Fruit fly (Drosophila melanogaster) whole organism, embryonic: ENCODE measurements around the gene MED14.

ENCODE experiments used
- Atf-2 ChIP-seq: fragments of 200-800 bp; sonication (Bioruptor generic); optimal IDR thresholded peaks from 2 replicates; lab custom pipeline; 2016; ENCODE audit warnings: missing biosample characterization, missing genetic modification characterization
- CG1024 ChIP-seq: fragments of 200-800 bp; sonication (Bioruptor generic); IDR thresholded peaks from 2 replicates; pipeline ENCODE4 v1.3.6; 2022; ENCODE audit warnings: missing biosample characterization, missing genetic modification characterization
- CG10959 ChIP-seq: fragments of 200-800 bp; sonication (Bioruptor generic); IDR thresholded peaks from 2 replicates; pipeline ENCODE4 v1.3.6; 2022; ENCODE audit warnings: missing biosample characterization, missing genetic modification characterization
- CG10979 ChIP-seq: fragments of 200-800 bp; sonication (Bioruptor generic); optimal IDR thresholded peaks from 2 replicates; lab custom pipeline; 2018; ENCODE audit warnings: missing biosample characterization, mild to moderate bottlenecking, missing genetic modification characterization, moderate library complexity
- CG11456 ChIP-seq: fragments of 200-800 bp; sonication (Bioruptor generic); IDR thresholded peaks from 3 replicates; pipeline ENCODE4 v1.3.6; 2022; ENCODE audit warnings: missing biosample characterization, missing genetic modification characterization
- CG12155 ChIP-seq: fragments of 200-800 bp; sonication (Bioruptor generic); optimal IDR thresholded peaks from 3 replicates; lab custom pipeline; 2016; ENCODE audit warnings: missing biosample characterization, missing genetic modification characterization
- CG12219 ChIP-seq: fragments of 200-800 bp; sonication (Bioruptor generic); optimal IDR thresholded peaks from 3 replicates; lab custom pipeline; 2018; ENCODE audit warnings: missing biosample characterization, mild to moderate bottlenecking, missing genetic modification characterization
- CG12659 ChIP-seq: fragments of 200-800 bp; sonication (Bioruptor generic); optimal IDR thresholded peaks from 3 replicates; lab custom pipeline; 2017; ENCODE audit warnings: mild to moderate bottlenecking, missing biosample characterization, missing genetic modification reagents, missing genetic modification characterization
- CG13894 ChIP-seq: fragments of 200-800 bp; sonication (Bioruptor generic); optimal IDR thresholded peaks from 3 replicates; lab custom pipeline; 2018; ENCODE audit warnings: missing biosample characterization, mild to moderate bottlenecking, missing genetic modification characterization, moderate library complexity
- CG1529 ChIP-seq: fragments of 200-800 bp; sonication (Bioruptor generic); optimal IDR thresholded peaks from 3 replicates; lab custom pipeline; 2018; ENCODE audit warnings: missing biosample characterization, missing genetic modification characterization
- CG15514 ChIP-seq: fragments of 200-800 bp; sonication (Bioruptor generic); optimal IDR thresholded peaks from 3 replicates; lab custom pipeline; 2017; ENCODE audit warnings: missing biosample characterization, missing genetic modification characterization, mild to moderate bottlenecking, moderate library complexity, missing genetic modification reagents
- CG18262 ChIP-seq: fragments of 200-800 bp; optimal IDR thresholded peaks from 3 replicates; lab custom pipeline; 2019; ENCODE audit warnings: missing biosample characterization, mild to moderate bottlenecking, missing genetic modification characterization, moderate library complexity
- CG2120 ChIP-seq: fragments of 200-800 bp; sonication (Bioruptor generic); optimal IDR thresholded peaks from 3 replicates; lab custom pipeline; 2016; ENCODE audit warnings: missing biosample characterization, missing genetic modification characterization
- CG2129 ChIP-seq: fragments of 200-800 bp; sonication (Bioruptor generic); IDR thresholded peaks from 2 replicates; pipeline ENCODE4 v1.3.6; 2022; ENCODE audit warnings: missing biosample characterization, missing genetic modification characterization; ENCODE audit not compliant: partially characterized antibody
- CG32767 ChIP-seq: fragments of 200-800 bp; sonication (Bioruptor generic); IDR thresholded peaks from 2 replicates; pipeline ENCODE4 v1.3.6; 2022; ENCODE audit warnings: missing biosample characterization, missing genetic modification characterization
- CG4617 ChIP-seq: fragments of 200-800 bp; sonication (Bioruptor generic); optimal IDR thresholded peaks from 3 replicates; lab custom pipeline; 2016; ENCODE audit warnings: missing biosample characterization, missing genetic modification characterization, borderline replicate concordance
- CG5953 ChIP-seq: fragments of 200-800 bp; sonication (Bioruptor generic); IDR thresholded peaks from 2 replicates; pipeline ENCODE4 v1.3.6; 2022; ENCODE audit warnings: missing biosample characterization, missing genetic modification characterization
- CG6272 ChIP-seq: fragments of 200-800 bp; sonication (Bioruptor generic); IDR thresholded peaks from 2 replicates; pipeline ENCODE4 v1.3.6; 2022; ENCODE audit warnings: missing biosample characterization, missing genetic modification characterization
- CG9215 ChIP-seq: fragments of 200-800 bp; sonication (Bioruptor generic); IDR thresholded peaks from 2 replicates; pipeline ENCODE4 v1.3.6; 2022; ENCODE audit warnings: missing biosample characterization, missing genetic modification characterization
- Dbx ChIP-seq: fragments of 200-800 bp; sonication (Bioruptor generic); IDR thresholded peaks from 3 replicates; pipeline ENCODE4 v1.3.6; 2022; ENCODE audit warnings: missing biosample characterization, missing genetic modification characterization
- Deaf1 ChIP-seq: fragments of 200-800 bp; optimal IDR thresholded peaks from 3 replicates; lab custom pipeline; 2019; ENCODE audit warnings: missing biosample characterization, mild to moderate bottlenecking, missing genetic modification characterization, moderate library complexity
- Dref ChIP-seq: fragments of 200-800 bp; sonication (Bioruptor generic); IDR thresholded peaks from 2 replicates; pipeline ENCODE4 v1.3.6; 2022; ENCODE audit warnings: missing biosample characterization, missing genetic modification characterization
- Gsc ChIP-seq: fragments of 200-800 bp; sonication (Bioruptor generic); IDR thresholded peaks from 2 replicates; pipeline ENCODE4 v1.3.6; 2022; ENCODE audit warnings: missing biosample characterization, missing genetic modification characterization
- HLH4C ChIP-seq: fragments of 200-800 bp; sonication (Bioruptor generic); IDR thresholded peaks from 3 replicates; pipeline ENCODE4 v1.3.6; 2022; ENCODE audit warnings: missing biosample characterization, missing genetic modification characterization; ENCODE audit not compliant: partially characterized antibody
- MBD-R2 ChIP-seq: fragments of 200-800 bp; sonication (Bioruptor generic); IDR thresholded peaks from 2 replicates; pipeline ENCODE4 v1.3.6; 2022; ENCODE audit warnings: missing biosample characterization, missing genetic modification characterization
- Mes4 ChIP-seq: fragments of 200-800 bp; sonication (Bioruptor generic); optimal IDR thresholded peaks from 2 replicates; lab custom pipeline; 2016; ENCODE audit warnings: missing biosample characterization, missing genetic modification characterization
- NfI ChIP-seq: fragments of 200-800 bp; sonication (Bioruptor generic); optimal IDR thresholded peaks from 3 replicates; lab custom pipeline; 2018; ENCODE audit warnings: missing biosample characterization, mild to moderate bottlenecking, missing genetic modification characterization, moderate library complexity
- Optix ChIP-seq: fragments of 200-800 bp; sonication (Bioruptor generic); IDR thresholded peaks from 3 replicates; pipeline ENCODE4 v1.3.6; 2022; ENCODE audit warnings: missing biosample characterization, missing genetic modification characterization
- Rx ChIP-seq: fragments of 200-800 bp; sonication (Bioruptor generic); IDR thresholded peaks from 2 replicates; pipeline ENCODE4 v1.3.6; 2022; ENCODE audit warnings: missing biosample characterization, missing genetic modification characterization
- Six4 ChIP-seq: fragments of 200-800 bp; sonication (Bioruptor generic); optimal IDR thresholded peaks from 2 replicates; lab custom pipeline; 2016; ENCODE audit warnings: missing biosample characterization, missing genetic modification characterization
- Spps ChIP-seq: fragments of 200-800 bp; sonication (Bioruptor generic); optimal IDR thresholded peaks from 2 replicates; lab custom pipeline; 2018; ENCODE audit warnings: missing biosample characterization, mild to moderate bottlenecking, missing genetic modification characterization
- Sry-δ ChIP-seq: fragments of 200-800 bp; sonication (Bioruptor generic); optimal IDR thresholded peaks from 2 replicates; lab custom pipeline; 2016; ENCODE audit warnings: missing biosample characterization, missing genetic modification characterization
- aop ChIP-seq: fragments of 200-800 bp; sonication (Bioruptor generic); IDR thresholded peaks from 2 replicates; pipeline ENCODE4 v1.3.6; 2022; ENCODE audit warnings: missing biosample characterization, missing genetic modification characterization
- ci ChIP-seq: fragments of 200-800 bp; sonication (Bioruptor generic); IDR thresholded peaks from 3 replicates; pipeline ENCODE4 v1.3.6; 2022; ENCODE audit warnings: missing biosample characterization, missing genetic modification characterization
- crol ChIP-seq: fragments of 200-800 bp; sonication (Bioruptor generic); IDR thresholded peaks from 2 replicates; pipeline ENCODE4 v1.3.6; 2022; ENCODE audit warnings: missing biosample characterization, missing genetic modification characterization
- crp ChIP-seq, 2 experiments: fragments of 200-800 bp; sonication (Bioruptor generic); optimal IDR thresholded peaks; 2 replicates in 1 of 2; 3 replicates in 1 of 2; lab custom pipeline; 2017; ENCODE audit warnings: missing biosample characterization in 2 of 2, missing genetic modification characterization in 2 of 2, mild to moderate bottlenecking in 1 of 2, moderate library complexity in 1 of 2
- da ChIP-seq: fragments of 200-800 bp; sonication (Bioruptor generic); optimal IDR thresholded peaks from 2 replicates; lab custom pipeline; 2016; ENCODE audit warnings: missing biosample characterization, missing genetic modification characterization
- dm ChIP-seq: fragments of 200-800 bp; sonication (Bioruptor generic); optimal IDR thresholded peaks from 3 replicates; lab custom pipeline; 2016; ENCODE audit warnings: missing biosample characterization, missing genetic modification characterization
- dysf ChIP-seq: fragments of 200-800 bp; sonication (Bioruptor generic); IDR thresholded peaks from 3 replicates; pipeline ENCODE4 v1.3.6; 2022; ENCODE audit warnings: missing biosample characterization, missing genetic modification characterization
- fu2 ChIP-seq: fragments of 200-800 bp; sonication (Bioruptor generic); optimal IDR thresholded peaks from 2 replicates; lab custom pipeline; 2016; ENCODE audit warnings: missing biosample characterization, missing genetic modification characterization
- lov ChIP-seq, 2 experiments: fragments of 200-800 bp in 1 of 2; fragments of >200 bp in 1 of 2; sonication (Bioruptor generic) in 1 of 2; IDR thresholded peaks in 1 of 2; optimal IDR thresholded peaks in 1 of 2; 2 replicates in 1 of 2; 3 replicates in 1 of 2; pipeline versions ENCODE4 v1.3.6 to Lab custom; 2017 to 2022; ENCODE audit warnings: missing biosample characterization in 1 of 2, missing genetic modification characterization in 1 of 2
- luna ChIP-seq: fragments of 200-800 bp; sonication (Bioruptor generic); optimal IDR thresholded peaks from 2 replicates; lab custom pipeline; 2016; ENCODE audit warnings: missing biosample characterization, missing genetic modification characterization
- mam ChIP-seq: fragments of 200-800 bp; sonication (Bioruptor generic); optimal IDR thresholded peaks from 3 replicates; lab custom pipeline; 2016; ENCODE audit warnings: missing biosample characterization, missing genetic modification characterization
- nom ChIP-seq: fragments of 200-800 bp; sonication (Bioruptor generic); optimal IDR thresholded peaks from 2 replicates; lab custom pipeline; 2017; ENCODE audit warnings: missing biosample characterization, missing genetic modification characterization, mild to moderate bottlenecking, moderate library complexity, missing genetic modification reagents
- odd ChIP-seq: fragments of 200-800 bp; sonication (Bioruptor generic); optimal IDR thresholded peaks from 2 replicates; lab custom pipeline; 2017; ENCODE audit warnings: missing biosample characterization, mild to moderate bottlenecking, missing genetic modification characterization
- otp ChIP-seq: fragments of 200-800 bp; sonication (Bioruptor generic); IDR thresholded peaks from 3 replicates; pipeline ENCODE4, ENCODE4 v1.3.6; 2022; ENCODE audit warnings: missing biosample characterization, missing genetic modification characterization
- pum ChIP-seq: fragments of 200-800 bp; sonication (Bioruptor generic); optimal IDR thresholded peaks from 2 replicates; lab custom pipeline; 2016; ENCODE audit warnings: missing biosample characterization, missing genetic modification characterization
- ro ChIP-seq: fragments of 200-800 bp; sonication (Bioruptor generic); IDR thresholded peaks from 2 replicates; pipeline ENCODE4 v1.3.6; 2022; ENCODE audit warnings: missing biosample characterization, missing genetic modification characterization
- sr ChIP-seq: fragments of 200-800 bp; sonication (Bioruptor generic); IDR thresholded peaks from 3 replicates; pipeline ENCODE4 v1.3.6; 2022; ENCODE audit warnings: missing biosample characterization, missing genetic modification characterization
- tap ChIP-seq: fragments of 200-800 bp; optimal IDR thresholded peaks from 3 replicates; lab custom pipeline; 2019; ENCODE audit warnings: missing biosample characterization, mild to moderate bottlenecking, missing genetic modification characterization, moderate library complexity
- toy ChIP-seq: fragments of 200-800 bp; sonication (Bioruptor generic); IDR thresholded peaks from 2 replicates; pipeline ENCODE4 v1.3.6; 2022; ENCODE audit warnings: missing biosample characterization, missing genetic modification characterization

Gene MED14

DNA sequence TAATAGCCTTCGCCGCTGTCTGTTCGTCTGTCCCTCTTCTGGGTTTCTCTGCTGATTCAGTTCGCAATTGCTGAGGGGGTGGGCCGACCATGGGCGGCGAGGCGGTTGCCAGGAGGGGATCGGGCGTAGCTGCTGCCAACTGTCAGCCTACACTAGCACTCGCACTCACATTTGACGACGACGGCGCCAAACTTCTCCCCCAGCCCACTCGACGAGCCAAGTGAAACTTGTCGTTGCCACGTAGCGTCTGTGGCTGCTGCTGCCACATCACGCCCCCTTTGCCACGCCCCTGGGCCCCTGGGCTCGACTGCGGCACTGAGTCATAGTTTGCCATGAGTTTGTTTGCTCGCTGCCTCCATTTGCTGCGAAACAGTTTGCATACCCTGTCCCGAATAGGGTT lies 35.8 kb upstream of the MED14 start (continued):
- no peak for TF ChIP-seq HLH4C (GFP tag; lab: Robert Waterston, UW)
- no peak for TF ChIP-seq CG1529 (GFP tag; lab: Kevin White, UChicago)
- TF ChIP-seq odd (GFP tag; lab: Kevin White, UChicago): peak; percentile 25
- peak; percentile 81 for TF ChIP-seq dysf (GFP tag; lab: Robert Waterston, UW)
- TF ChIP-seq Six4 (GFP tag; lab: Kevin White, UChicago): no peak
- peak; percentile 40 for TF ChIP-seq CG12155 (GFP tag; lab: Kevin White, UChicago)
- TF ChIP-seq aop: no peak
- TF ChIP-seq Dbx: peak; percentile 80
- peak; percentile 44; the same call in 1 of the 2 replicates for TF ChIP-seq crol (GFP tag; lab: Robert Waterston, UW)
- TF ChIP-seq CG1024: 0 out of 2 replicates have a peak, but pooled peaks have one; percentile 30
- TF ChIP-seq tap (tag; lab: Kevin White, UChicago): no peak
- TF ChIP-seq Dref (GFP tag; lab: Robert Waterston, UW): no peak
- peak; percentile 41; the same call in 1 of the 2 replicates for TF ChIP-seq CG5953 (GFP tag; lab: Robert Waterston, UW)
- TF ChIP-seq Atf-2 (GFP tag; lab: Kevin White, UChicago): no peak
- peak; percentile 21; the same call in 1 of the 2 replicates for TF ChIP-seq MBD-R2 (GFP tag; lab: Robert Waterston, UW)
- TF ChIP-seq Deaf1: no peak
- no peak; the same call in 1 of the 2 replicates for TF ChIP-seq CG32767 (GFP tag; lab: Robert Waterston, UW)
- TF ChIP-seq crp (GFP tag; optimal IDR thresholded peaks at IDR 0.05; lab: Kevin White, UChicago): no peak
- peak; percentile 80 for TF ChIP-seq CG9215 (GFP tag; lab: Robert Waterston, UW)
- peak; percentile 66 for TF ChIP-seq nom
- no peak for TF ChIP-seq CG18262 (tag; lab: Kevin White, UChicago)
- no peak for TF ChIP-seq CG2129
- no peak for TF ChIP-seq Sry-δ (GFP tag; lab: Kevin White, UChicago)
- TF ChIP-seq ro (GFP tag; lab: Robert Waterston, UW): 0 out of 2 replicates have a peak, but pooled peaks have one; percentile 15
- no peak for TF ChIP-seq sr
- peak; percentile 55 for TF ChIP-seq mam
- TF ChIP-seq luna: no peak
- no peak for TF ChIP-seq Gsc (GFP tag; lab: Robert Waterston, UW)
- peak; percentile 57 for TF ChIP-seq CG15514 (GFP tag; lab: Kevin White, UChicago)
- no peak for TF ChIP-seq lov (optimal IDR thresholded peaks at IDR 0.05; lab: Kevin White, UChicago)
- TF ChIP-seq lov (GFP tag; IDR thresholded peaks at IDR 0.05; lab: Robert Waterston, UW): 0 out of 3 replicates have a peak, but pooled peaks have one; percentile 26
- no peak for TF ChIP-seq Mes4 (GFP tag; lab: Kevin White, UChicago)
- TF ChIP-seq da (GFP tag; lab: Kevin White, UChicago): no peak
- peak; percentile 84 for TF ChIP-seq ci
- no peak for TF ChIP-seq CG4617
- TF ChIP-seq CG12659: peak; percentile 39
- no peak for TF ChIP-seq Spps (tag; lab: Kevin White, UChicago)
- TF ChIP-seq CG12219: no peak
- TF ChIP-seq dm (GFP tag; lab: Kevin White, UChicago): no peak
- TF ChIP-seq NfI (GFP tag; lab: Kevin White, UChicago): peak; percentile 31
- TF ChIP-seq fu2: no peak
- peak; percentile 45; the same call in 1 of the 2 replicates for TF ChIP-seq Rx (GFP tag; lab: Robert Waterston, UW)
- no peak for TF ChIP-seq CG10979 (tag; lab: Kevin White, UChicago)
- no peak for TF ChIP-seq Optix (GFP tag; lab: Robert Waterston, UW)
- peak; percentile 42; the same call in 1 of the 2 replicates for TF ChIP-seq toy (GFP tag; lab: Robert Waterston, UW)
- peak; percentile 10 for TF ChIP-seq pum
- TF ChIP-seq CG6272 (GFP tag; lab: Robert Waterston, UW): peak; percentile 46
- 0 out of 3 replicates have a peak, but pooled peaks have one; percentile 41 for TF ChIP-seq otp (GFP tag; lab: Robert Waterston, UW)
- TF ChIP-seq CG13894: peak; percentile 46
- no peak for TF ChIP-seq CG10959 (GFP tag; lab: Robert Waterston, UW)
- peak; percentile 76; the same call in 2 of the 3 replicates for TF ChIP-seq CG11456
- TF ChIP-seq CG2120 (GFP tag; lab: Kevin White, UChicago): peak; percentile 68
